Worm (Caenorhabditis elegans) whole organism, L2 larva: ENCODE measurements around the gene F07H5.7.

Source experiments
- C34F6.9 ChIP-seq: fragments of 150-350 bp; optimal IDR thresholded peaks from 2 replicates; lab custom pipeline; 2014; ENCODE audit warnings: missing biosample characterization, missing genetic modification characterization
- F13H6.1 ChIP-seq: sonication (generic microtip); optimal IDR thresholded peaks from 2 replicates; lab custom pipeline; 2016; ENCODE audit warnings: missing genetic modification characterization, missing compliant biosample characterization
- R02D3.7 ChIP-seq: fragments of 150-350 bp; optimal IDR thresholded peaks from 2 replicates; lab custom pipeline; 2014; ENCODE audit warnings: missing biosample characterization, missing genetic modification characterization
- Y55F3AM.14 ChIP-seq: fragments of 200-800 bp; sonication (Bioruptor generic); optimal IDR thresholded peaks from 2 replicates; lab custom pipeline; 2018; ENCODE audit warnings: mild to moderate bottlenecking, missing genetic modification characterization, missing compliant biosample characterization
- ZK546.5 ChIP-seq: sonication (generic microtip); optimal IDR thresholded peaks from 2 replicates; lab custom pipeline; 2017; ENCODE audit warnings: missing biosample characterization, missing genetic modification characterization
- alr-1 ChIP-seq: fragments of 150-350 bp; optimal IDR thresholded peaks from 2 replicates; lab custom pipeline; 2014; ENCODE audit warnings: missing biosample characterization, missing genetic modification characterization
- aly-2 ChIP-seq: fragments of 150-350 bp; optimal IDR thresholded peaks from 2 replicates; lab custom pipeline; 2014; ENCODE audit warnings: missing biosample characterization, missing genetic modification characterization
- ama-1 ChIP-seq: fragments of 150-350 bp; optimal IDR thresholded peaks from 2 replicates; lab custom pipeline; 2018; ENCODE audit warnings: inconsistent platforms
- blmp-1 ChIP-seq: sonication (generic microtip); optimal IDR thresholded peaks from 2 replicates; lab custom pipeline; 2017; ENCODE audit warnings: missing genetic modification characterization, mild to moderate bottlenecking, missing compliant biosample characterization, antibody characterized with exemption, moderate library complexity; ENCODE audit not compliant: insufficient read depth
- ceh-16 ChIP-seq: fragments of 150-350 bp; optimal IDR thresholded peaks from 2 replicates; lab custom pipeline; 2014; ENCODE audit warnings: missing biosample characterization, missing genetic modification characterization
- ceh-82 ChIP-seq: fragments of 150-350 bp; optimal IDR thresholded peaks from 2 replicates; lab custom pipeline; 2014; ENCODE audit warnings: missing biosample characterization, missing genetic modification characterization
- crh-2 ChIP-seq: sonication (generic microtip); optimal IDR thresholded peaks from 2 replicates; lab custom pipeline; 2017; ENCODE audit warnings: missing biosample characterization, missing genetic modification characterization
- dmd-4 ChIP-seq: sonication (generic microtip); optimal IDR thresholded peaks from 2 replicates; lab custom pipeline; 2017; ENCODE audit warnings: missing biosample characterization, missing genetic modification characterization
- egl-27 ChIP-seq: sonication (generic microtip); optimal IDR thresholded peaks from 3 replicates; lab custom pipeline; 2017; ENCODE audit warnings: missing biosample characterization, missing genetic modification reagents, missing genetic modification characterization
- elt-1 ChIP-seq: fragments of 150-350 bp; optimal IDR thresholded peaks from 2 replicates; lab custom pipeline; 2014; ENCODE audit warnings: missing biosample characterization, missing genetic modification characterization
- elt-3 ChIP-seq: sonication (generic microtip); optimal IDR thresholded peaks from 2 replicates; lab custom pipeline; 2017; ENCODE audit warnings: missing biosample characterization, missing genetic modification characterization
- fos-1 ChIP-seq: fragments of 150-350 bp; optimal IDR thresholded peaks from 2 replicates; lab custom pipeline; 2014; ENCODE audit warnings: missing biosample characterization, missing genetic modification characterization
- gmeb-1 ChIP-seq: fragments of 150-350 bp; optimal IDR thresholded peaks from 2 replicates; lab custom pipeline; 2014; ENCODE audit warnings: missing biosample characterization, missing genetic modification characterization
- lin-11 ChIP-seq: fragments of 150-350 bp; sonication (generic microtip); optimal IDR thresholded peaks from 2 replicates; lab custom pipeline; 2014; ENCODE audit warnings: missing biosample characterization, missing genetic modification characterization, inconsistent platforms, mixed read lengths
- lin-13 ChIP-seq: fragments of 150-350 bp; optimal IDR thresholded peaks from 2 replicates; lab custom pipeline; 2014; ENCODE audit warnings: missing biosample characterization, missing genetic modification reagents, missing genetic modification characterization
- lin-39 ChIP-seq: fragments of 150-350 bp; optimal IDR thresholded peaks from 2 replicates; lab custom pipeline; 2014; ENCODE audit warnings: missing biosample characterization, missing genetic modification reagents, missing genetic modification characterization
- lsy-2 ChIP-seq, 2 experiments: fragments of 150-350 bp in 1 of 2; sonication (generic microtip) in 1 of 2; optimal IDR thresholded peaks; 2 replicates each; lab custom pipeline; 2014 to 2017; ENCODE audit warnings: missing biosample characterization in 2 of 2, missing genetic modification characterization in 2 of 2
- mab-5 ChIP-seq: fragments of 150-350 bp; optimal IDR thresholded peaks from 2 replicates; lab custom pipeline; 2014; ENCODE audit warnings: missing biosample characterization, missing genetic modification characterization
- mbf-1 ChIP-seq: sonication (generic microtip); optimal IDR thresholded peaks from 2 replicates; lab custom pipeline; 2017; ENCODE audit warnings: missing biosample characterization, missing genetic modification characterization
- mdl-1 ChIP-seq, 2 experiments: fragments of 150-350 bp in 1 of 2; sonication (generic microtip) in 1 of 2; optimal IDR thresholded peaks; 2 replicates each; lab custom pipeline; 2017; ENCODE audit warnings: missing biosample characterization in 2 of 2, missing genetic modification characterization in 2 of 2
- nhr-10 ChIP-seq: sonication (generic microtip); optimal IDR thresholded peaks from 2 replicates; lab custom pipeline; 2017; ENCODE audit warnings: missing biosample characterization, missing genetic modification characterization
- nhr-11 ChIP-seq: fragments of 150-350 bp; optimal IDR thresholded peaks from 2 replicates; lab custom pipeline; 2014; ENCODE audit warnings: missing biosample characterization, missing genetic modification characterization
- nhr-12 ChIP-seq: fragments of 150-350 bp; optimal IDR thresholded peaks from 2 replicates; lab custom pipeline; 2014; ENCODE audit warnings: missing biosample characterization, missing genetic modification characterization
- nhr-129 ChIP-seq: fragments of 150-350 bp; optimal IDR thresholded peaks from 2 replicates; lab custom pipeline; 2014; ENCODE audit warnings: missing biosample characterization, missing genetic modification characterization
- nhr-21 ChIP-seq: fragments of 150-350 bp; optimal IDR thresholded peaks from 2 replicates; lab custom pipeline; 2014; ENCODE audit warnings: missing biosample characterization, missing genetic modification characterization
- nhr-23 ChIP-seq: fragments of 150-350 bp; optimal IDR thresholded peaks from 2 replicates; lab custom pipeline; 2014; ENCODE audit warnings: missing biosample characterization, missing genetic modification reagents, missing genetic modification characterization
- nhr-237 ChIP-seq: fragments of 150-350 bp; optimal IDR thresholded peaks from 2 replicates; lab custom pipeline; 2014; ENCODE audit warnings: missing biosample characterization, missing genetic modification characterization
- nhr-25 ChIP-seq: fragments of 150-350 bp; sonication (generic microtip); optimal IDR thresholded peaks from 3 replicates; lab custom pipeline; 2014; ENCODE audit warnings: missing biosample characterization, missing genetic modification characterization
- nhr-6 ChIP-seq: fragments of 150-350 bp; optimal IDR thresholded peaks from 2 replicates; lab custom pipeline; 2014; ENCODE audit warnings: missing biosample characterization, missing genetic modification characterization
- nhr-77 ChIP-seq: fragments of 150-350 bp; optimal IDR thresholded peaks from 2 replicates; lab custom pipeline; 2014; ENCODE audit warnings: missing biosample characterization, missing genetic modification characterization
- peb-1 ChIP-seq: fragments of 150-350 bp; optimal IDR thresholded peaks from 2 replicates; lab custom pipeline; 2014; ENCODE audit warnings: missing biosample characterization, missing genetic modification characterization
- sem-4 ChIP-seq: fragments of 150-350 bp; optimal IDR thresholded peaks from 2 replicates; lab custom pipeline; 2014; ENCODE audit warnings: missing biosample characterization, missing genetic modification reagents, missing genetic modification characterization
- skn-1 ChIP-seq: sonication (generic microtip); optimal IDR thresholded peaks from 2 replicates; lab custom pipeline; 2017; ENCODE audit warnings: missing biosample characterization, missing genetic modification characterization
- sma-3 ChIP-seq: sonication (generic microtip); optimal IDR thresholded peaks from 2 replicates; lab custom pipeline; 2016; ENCODE audit warnings: missing genetic modification reagents, missing genetic modification characterization, missing compliant biosample characterization
- sma-9 ChIP-seq, 2 experiments: fragments of 150-350 bp in 1 of 2; sonication (generic microtip) in 1 of 2; optimal IDR thresholded peaks; 2 replicates each; lab custom pipeline; 2014 to 2016; ENCODE audit warnings: missing genetic modification characterization in 2 of 2, mild to moderate bottlenecking in 1 of 2, missing biosample characterization in 1 of 2, missing compliant biosample characterization in 1 of 2, missing genetic modification reagents in 1 of 2, moderate library complexity in 1 of 2
- snpc-4 ChIP-seq: fragments of 150-350 bp; optimal IDR thresholded peaks from 2 replicates; lab custom pipeline; 2014; ENCODE audit warnings: missing biosample characterization, missing genetic modification characterization
- unc-39 ChIP-seq: fragments of 150-350 bp; optimal IDR thresholded peaks from 2 replicates; lab custom pipeline; 2014; ENCODE audit warnings: missing biosample characterization, missing genetic modification characterization
- unc-55 ChIP-seq: fragments of 150-350 bp; sonication (generic microtip); optimal IDR thresholded peaks from 3 replicates; lab custom pipeline; 2014; ENCODE audit warnings: missing biosample characterization, missing genetic modification reagents, missing genetic modification characterization
- unc-62 ChIP-seq: fragments of 150-350 bp; optimal IDR thresholded peaks from 2 replicates; lab custom pipeline; 2014; ENCODE audit warnings: missing biosample characterization, missing genetic modification reagents, missing genetic modification characterization
- zag-1 ChIP-seq: fragments of 150-350 bp; optimal IDR thresholded peaks from 2 replicates; lab custom pipeline; 2014; ENCODE audit warnings: missing biosample characterization, missing genetic modification characterization
- ztf-1 ChIP-seq: fragments of 200-800 bp; sonication (Bioruptor generic); conservative IDR thresholded peaks from 2 replicates; pipeline ENCODE4 v1.3.6; 2022; ENCODE audit warnings: missing genetic modification characterization, missing compliant biosample characterization
- ztf-11 ChIP-seq: sonication (generic microtip); optimal IDR thresholded peaks from 2 replicates; lab custom pipeline; 2017; ENCODE audit warnings: missing biosample characterization, missing genetic modification characterization
- ztf-4 ChIP-seq: fragments of 150-350 bp; optimal IDR thresholded peaks from 2 replicates; lab custom pipeline; 2014; ENCODE audit warnings: missing biosample characterization, missing genetic modification characterization

Gene F07H5.7

DNA sequence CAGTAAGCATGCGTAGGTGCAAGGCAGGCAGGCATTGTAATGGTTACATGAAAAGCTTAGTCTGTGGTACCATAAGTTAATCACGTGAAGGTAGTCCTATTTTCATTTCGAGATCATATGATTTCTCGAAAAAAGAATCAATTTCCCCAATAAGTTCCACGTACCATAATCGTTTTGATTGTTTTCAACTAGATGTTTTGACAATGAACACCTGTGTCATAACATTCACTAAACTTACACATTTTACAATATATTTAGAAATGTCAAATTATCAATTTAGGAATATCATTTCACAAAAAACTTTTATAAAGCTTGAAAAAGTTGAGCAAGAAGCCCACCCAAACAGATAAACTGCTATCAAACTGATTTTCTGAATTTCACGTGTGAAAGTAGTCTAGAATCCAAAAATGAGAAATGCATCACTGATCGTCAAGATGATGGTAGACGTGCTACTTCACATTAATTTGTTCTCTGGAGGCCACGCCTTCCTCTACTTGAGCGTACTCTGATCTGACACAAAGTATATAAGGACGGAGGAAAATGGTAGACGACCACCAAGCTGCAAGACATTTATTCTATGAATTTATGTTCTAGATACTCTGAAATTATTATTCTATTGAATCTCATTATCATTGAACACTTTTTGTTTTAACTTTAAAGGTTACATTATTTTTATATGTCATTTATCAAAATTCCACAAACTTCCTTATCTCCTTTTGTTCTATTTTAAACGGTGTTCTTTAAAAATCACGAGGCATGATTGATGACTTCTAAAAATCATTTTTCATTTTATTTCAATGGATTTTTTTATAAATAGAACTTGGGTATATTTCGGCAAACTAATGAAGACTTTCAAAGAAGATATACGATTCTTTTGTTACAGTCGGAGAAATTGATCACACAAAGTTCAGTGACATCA is 25.3 kb upstream of the F07H5.7 start, which contains the start of gene F46C5.10:
Gene F46C5.10, minus strand, starts transcription at position 51 of the 919 bp plus-strand sequence.
- TF ChIP-seq Y55F3AM.14 (GFP tag; lab: Kevin White, UChicago), result no peak
- peak; percentile 84 for TF ChIP-seq nhr-25
- peak in 1 of 2 experiments; percentile 38 for TF ChIP-seq lsy-2 (tag; optimal IDR thresholded peaks at IDR 0.05; lab: Kevin White, UChicago)
- TF ChIP-seq nhr-21 (tag; lab: Kevin White, UChicago), result peak; percentile 67
- peak; percentile 40 for TF ChIP-seq sma-9 (GFP tag; optimal IDR thresholded peaks at IDR 0.05; lab: Kevin White, UChicago)
- no peak for TF ChIP-seq sma-9 (tag; optimal IDR thresholded peaks at IDR 0.05; lab: Kevin White, UChicago)
- TF ChIP-seq gmeb-1 (tag; lab: Kevin White, UChicago), result no peak
- peak; percentile 8 for TF ChIP-seq sma-3
- TF ChIP-seq lin-13, result peak; percentile 14

DNA sequence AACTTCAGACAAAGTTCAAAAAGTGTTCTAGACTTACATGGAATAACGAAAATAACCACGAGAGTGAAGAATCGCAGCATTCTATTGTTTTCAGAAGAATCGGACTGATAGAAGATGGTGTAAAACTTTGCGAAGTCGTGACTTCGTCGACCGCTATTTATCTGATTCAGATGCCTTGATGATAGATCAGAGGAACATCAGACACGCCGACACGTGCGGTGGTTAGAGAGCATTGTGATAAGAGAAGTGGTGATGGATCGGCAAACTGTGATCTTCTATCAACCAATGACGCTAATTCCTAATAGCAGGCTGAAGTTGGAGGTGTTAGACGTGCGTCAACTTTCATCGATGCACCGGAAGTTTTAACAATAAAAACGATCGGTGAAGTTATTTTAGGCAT is 24.3 kb upstream of the F07H5.7 start:
- TF ChIP-seq alr-1 (no peak), crh-2 (tag; lab: Kevin White, UChicago) (peak; percentile 22), mdl-1 (tag; optimal IDR thresholded peaks at IDR 0.05; lab: Kevin White, UChicago) (peak; percentile 34 to 47), peb-1 (tag; lab: Kevin White, UChicago) (no peak), snpc-4 (tag; lab: Kevin White, UChicago) (no peak), ztf-1 (GFP tag; lab: Robert Waterston, UW) (no peak), F13H6.1 (tag; lab: Kevin White, UChicago) (peak; percentile 2), nhr-77 (tag; lab: Kevin White, UChicago) (no peak), dmd-4 (tag; lab: Kevin White, UChicago) (no peak), nhr-12 (tag; lab: Kevin White, UChicago) (no peak), lin-11 (no peak), ztf-4 (tag; lab: Kevin White, UChicago) (no peak), nhr-11 (tag; lab: Kevin White, UChicago) (no peak), ceh-16 (no peak), nhr-6 (tag; lab: Kevin White, UChicago) (no peak), nhr-25 (peak; percentile 88), egl-27 (peak; percentile 61), Y55F3AM.14 (GFP tag; lab: Kevin White, UChicago) (no peak), zag-1 (tag; lab: Kevin White, UChicago) (no peak), nhr-10 (tag; lab: Kevin White, UChicago) (no peak), R02D3.7 (tag; lab: Kevin White, UChicago) (no peak), ztf-11 (no peak), mbf-1 (tag; lab: Kevin White, UChicago) (no peak), C34F6.9 (tag; lab: Kevin White, UChicago) (no peak), sma-3 (peak; percentile 81), unc-39 (tag; lab: Kevin White, UChicago) (no peak), lsy-2 (tag; optimal IDR thresholded peaks at IDR 0.05; lab: Kevin White, UChicago) (peak in 1 of 2 experiments; percentile 29), aly-2 (tag; lab: Kevin White, UChicago) (no peak), sma-9 (GFP tag; optimal IDR thresholded peaks at IDR 0.05; lab: Kevin White, UChicago) (peak; percentile 93), sma-9 (tag; optimal IDR thresholded peaks at IDR 0.05; lab: Kevin White, UChicago) (no peak), sem-4 (tag; lab: Kevin White, UChicago) (no peak), lin-39 (tag; lab: Kevin White, UChicago) (no peak), ceh-82 (no peak), elt-1 (tag; lab: Kevin White, UChicago) (no peak), nhr-21 (tag; lab: Kevin White, UChicago) (peak; percentile 92), elt-3 (no peak), ama-1 (lab: Kevin White, UChicago) (peak; percentile 71), gmeb-1 (tag; lab: Kevin White, UChicago) (peak; percentile 14), blmp-1 (tag; lab: Kevin White, UChicago) (peak; percentile 71), unc-55 (GFP tag; lab: Kevin White, UChicago) (no peak), nhr-237 (tag; lab: Kevin White, UChicago) (no peak), nhr-23 (tag; lab: Kevin White, UChicago) (no peak), lin-13 (no peak), nhr-129 (tag; lab: Kevin White, UChicago) (no peak), fos-1 (tag; lab: Kevin White, UChicago) (no peak), mab-5 (tag; lab: Kevin White, UChicago) (no peak), unc-62 (GFP tag; lab: Kevin White, UChicago) (no peak), ZK546.5 (tag; lab: Kevin White, UChicago) (no peak), skn-1 (tag; lab: Kevin White, UChicago) (no peak)
